Worm (Caenorhabditis elegans): ENCODE measurements around the gene cpr-2.

DNA sequence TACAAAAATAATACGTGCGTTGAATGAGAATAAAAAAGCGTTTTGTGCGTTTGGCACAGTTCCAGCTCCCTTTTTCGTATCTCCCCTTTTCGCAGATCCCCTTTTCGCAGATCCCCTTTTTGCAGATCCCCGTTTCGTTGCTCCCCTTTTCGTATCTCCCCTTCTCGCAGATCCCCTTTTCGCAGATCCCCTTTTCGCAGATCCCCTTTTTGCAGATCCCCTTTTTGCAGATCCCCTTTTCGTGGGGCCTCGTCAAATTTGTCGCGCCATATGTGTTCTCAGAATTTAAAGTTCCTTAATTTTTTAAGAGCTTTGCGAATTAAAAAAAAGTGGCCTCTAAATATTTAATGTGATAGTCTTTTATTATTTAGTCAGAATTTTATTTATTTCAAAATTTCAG, 19.0 kb upstream of the cpr-2 start, which contains the start of gene Y32B12B.4:
- TF ChIP-seq elt-3 (tag; optimal IDR thresholded peaks at IDR 0.05), result no peak
- no peak for TF ChIP-seq ztf-11 (tag; optimal IDR thresholded peaks at IDR 0.05)
- peak; percentile 21 for TF ChIP-seq ceh-83 (GFP tag; optimal IDR thresholded peaks at IDR 0.05)
- no peak for TF ChIP-seq lsy-2 (tag; optimal IDR thresholded peaks at IDR 0.05)
- TF ChIP-seq nhr-28 (tag; optimal IDR thresholded peaks at IDR 0.05), result no peak
- TF ChIP-seq blmp-1 (tag; optimal IDR thresholded peaks at IDR 0.05), result no peak
